Fruit fly (Drosophila melanogaster): Measurements from ENCODE around the gene Obp83b.

dm6 chr3R:5998235-5998666 is 21.6 kb upstream of the Obp83b start:
- TF ChIP-seq fd85E (GFP tag; optimal IDR thresholded peaks at IDR 0.05) (no peak), CG11762 (GFP tag; optimal IDR thresholded peaks at IDR 0.05; ENCODE audit: insufficient read depth) (no peak), pdm3 (GFP tag; optimal IDR thresholded peaks at IDR 0.05) (peak; percentile 33), dsx (GFP tag; optimal IDR thresholded peaks at IDR 0.05; ENCODE audit: poor library complexity, severe bottlenecking) (no peak), CG3919 (GFP tag; optimal IDR thresholded peaks at IDR 0.05) (peak; percentile 43), CG6854 (GFP tag; optimal IDR thresholded peaks at IDR 0.05) (no peak), CG7368 (GFP tag; optimal IDR thresholded peaks at IDR 0.05) (no peak), CG9139 (GFP tag; optimal IDR thresholded peaks at IDR 0.05) (no peak), net (GFP tag; optimal IDR thresholded peaks at IDR 0.05) (no peak), achi (GFP tag; optimal IDR thresholded peaks at IDR 0.05) (peak; percentile 29), CG15336 (GFP tag; IDR thresholded peaks at IDR 0.05) (no peak), Sox102F (GFP tag; optimal IDR thresholded peaks at IDR 0.05) (peak; percentile 9)

Measured in whole organism, prepupa.